Fruit fly (Drosophila melanogaster) whole organism, adult: ENCODE results near the gene CG8861.

Experiments
- bab1 ChIP-seq: fragments of 200-800 bp; sonication (Bioruptor generic); optimal IDR thresholded peaks from 3 replicates; lab custom pipeline; 2019; ENCODE audit warnings: missing biosample characterization, mild to moderate bottlenecking, missing genetic modification characterization, moderate library complexity
- toe ChIP-seq: fragments of 200-800 bp; sonication (Bioruptor generic); optimal IDR thresholded peaks from 2 replicates; lab custom pipeline; 2016; ENCODE audit warnings: missing biosample characterization, missing genetic modification characterization

dm6 chr3R:9338771-9339170 lies 10.5 kb upstream of the CG8861 start:
- no peak for TF ChIP-seq toe (GFP tag; lab: Kevin White, UChicago)
- no peak for TF ChIP-seq bab1 (GFP tag; lab: Kevin White, UChicago)
